Worm (Caenorhabditis elegans): ENCODE measurements around the gene srg-48.

srg-48 gene

ce11 chrIV:7049672-7050206 lies 22.5 kb upstream of the srg-48 start, which contains the start of gene nhr-105:
Gene nhr-105 (plus strand): TSS chrIV:7050156.
- TF ChIP-seq nhr-19 (GFP tag; conservative IDR thresholded peaks at IDR 0.05) (peak; percentile 86), ceh-90 (tag; optimal IDR thresholded peaks at IDR 0.05) (no peak), pqm-1 (tag; optimal IDR thresholded peaks at IDR 0.05) (no peak), lir-3 (tag; optimal IDR thresholded peaks at IDR 0.05; ENCODE audit: poor library complexity) (peak; percentile 34), dpl-1 (GFP tag; optimal IDR thresholded peaks at IDR 0.05) (peak in 2 of 3 experiments; percentile 18 to 21), swsn-7 (tag; optimal IDR thresholded peaks at IDR 0.05) (peak; percentile 42), aly-2 (tag; optimal IDR thresholded peaks at IDR 0.05) (no peak), pax-3 (tag; optimal IDR thresholded peaks at IDR 0.05) (peak; percentile 74), sox-4 (tag; optimal IDR thresholded peaks at IDR 0.05) (no peak), elt-3 (tag; optimal IDR thresholded peaks at IDR 0.05) (peak in 4 of 6 experiments; percentile 23 to 71 (median 65)), mdl-1 (tag; optimal IDR thresholded peaks at IDR 0.05) (peak in 1 of 2 experiments; percentile 6), nhr-90 (tag; optimal IDR thresholded peaks at IDR 0.05; ENCODE audit: poor library complexity) (peak; percentile 71), lin-13 (GFP tag; optimal IDR thresholded peaks at IDR 0.05) (peak; percentile 39), snu-23 (GFP tag; optimal IDR thresholded peaks at IDR 0.05) (peak; percentile 79), nhr-47 (tag; optimal IDR thresholded peaks at IDR 0.05) (peak; percentile 73), fkh-8 (tag; optimal IDR thresholded peaks at IDR 0.05) (peak; percentile 83), lin-14 (GFP tag; optimal IDR thresholded peaks at IDR 0.05) (peak; percentile 79), hpl-2 (GFP tag; optimal IDR thresholded peaks at IDR 0.05) (peak; percentile 22), grh-1 (GFP tag; IDR thresholded peaks at IDR 0.05) (peak; percentile 73), lsy-2 (tag; optimal IDR thresholded peaks at IDR 0.05) (peak; percentile 38 to 61), sptf-1 (tag; optimal IDR thresholded peaks at IDR 0.05) (no peak), lin-35 (GFP tag; optimal IDR thresholded peaks at IDR 0.05) (peak in 1 of 2 experiments; percentile 76), tlp-1 (tag; optimal IDR thresholded peaks at IDR 0.05) (no peak), unc-130 (tag; optimal IDR thresholded peaks at IDR 0.05) (no peak), isw-1 (GFP tag; IDR thresholded peaks at IDR 0.05) (no peak), elt-2 (tag; optimal IDR thresholded peaks at IDR 0.05) (peak; percentile 70), nhr-71 (tag; optimal IDR thresholded peaks at IDR 0.05) (peak; percentile 88), xbp-1 (tag; optimal IDR thresholded peaks at IDR 0.05) (peak; percentile 9), dsc-1 (tag; optimal IDR thresholded peaks at IDR 0.05) (peak; percentile 82), jun-1 (tag; optimal IDR thresholded peaks at IDR 0.05) (peak; percentile 28), blmp-1 (tag; optimal IDR thresholded peaks at IDR 0.05) (peak; percentile 42), nhr-85 (tag) (peak; percentile 96), ceh-82 (tag; optimal IDR thresholded peaks at IDR 0.05) (peak in 1 of 3 experiments; percentile 11), sup-37 (GFP tag; optimal IDR thresholded peaks at IDR 0.05) (peak; percentile 36), nhr-20 (tag; optimal IDR thresholded peaks at IDR 0.05) (peak; percentile 88), nhr-77 (tag; optimal IDR thresholded peaks at IDR 0.05) (no peak), efl-1 (optimal IDR thresholded peaks at IDR 0.05) (peak; percentile 8 to 41), efl-1 (GFP tag; optimal IDR thresholded peaks at IDR 0.05 in 1 of 2) (no peak), ztf-4 (tag; optimal IDR thresholded peaks at IDR 0.05) (peak; percentile 45), mep-1 (tag; optimal IDR thresholded peaks at IDR 0.05) (peak; percentile 44), tbx-2 (tag; optimal IDR thresholded peaks at IDR 0.05) (peak; percentile 62), nhr-237 (tag; optimal IDR thresholded peaks at IDR 0.05) (peak; percentile 26), skn-1 (tag; optimal IDR thresholded peaks at IDR 0.05) (peak; percentile 25), ztf-11 (tag; optimal IDR thresholded peaks at IDR 0.05) (no peak), fos-1 (tag; optimal IDR thresholded peaks at IDR 0.05) (peak; percentile 82)
